Fruit fly (Drosophila melanogaster): Measurements from ENCODE around the gene Gapvd1.
A peak's percentile ranks its signal among the peaks of the same experiment; 100 is the strongest.

Gene Gapvd1

DNA sequence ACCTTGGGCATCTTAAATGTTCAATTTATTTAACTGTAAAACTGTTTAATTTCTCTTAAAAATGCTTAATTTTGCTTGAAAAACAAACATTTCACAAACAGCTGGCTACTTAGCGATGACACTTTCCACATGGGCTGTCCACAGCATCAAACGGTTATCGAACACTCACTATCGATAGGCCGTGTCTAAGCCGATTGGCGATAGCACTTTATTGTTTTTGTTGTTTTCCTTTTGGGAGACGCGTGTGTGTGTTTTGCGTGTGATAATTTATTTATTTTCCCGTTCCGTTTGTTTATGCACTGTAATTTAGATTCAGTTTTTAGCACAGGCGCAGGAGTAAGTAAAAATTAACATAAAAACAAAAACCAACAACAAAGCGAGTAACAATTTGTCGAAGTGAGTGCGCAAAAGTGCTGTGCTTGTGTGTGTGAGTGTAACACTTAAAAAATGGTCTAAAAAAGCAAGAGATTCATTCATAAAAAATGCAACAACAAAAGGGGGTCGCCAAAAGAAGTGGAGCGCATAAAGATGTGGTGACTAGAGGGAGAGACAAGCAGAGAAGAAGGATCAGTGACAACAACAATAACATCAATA is at the start of gene Gapvd1:
Gapvd1 (plus strand) TSS at position 211 of the 594 bp plus-strand sequence.
- TF ChIP-seq br (GFP tag; optimal IDR thresholded peaks at IDR 0.05) (peak; percentile 3), h (GFP tag; optimal IDR thresholded peaks at IDR 0.05) (peak; percentile 26), Hnf4 (GFP tag; optimal IDR thresholded peaks at IDR 0.05) (peak; percentile 55), dmrt93B (GFP tag; optimal IDR thresholded peaks at IDR 0.05) (no peak), Jra (GFP tag; optimal IDR thresholded peaks at IDR 0.05) (peak; percentile 26), Dif (GFP tag; optimal IDR thresholded peaks at IDR 0.05; ENCODE audit: partially characterized antibody) (no peak), fru (GFP tag; optimal IDR thresholded peaks at IDR 0.05) (peak; percentile 8), CG9705 (GFP tag; optimal IDR thresholded peaks at IDR 0.05) (no peak), Dfd (GFP tag; optimal IDR thresholded peaks at IDR 0.05) (no peak)

DNA sequence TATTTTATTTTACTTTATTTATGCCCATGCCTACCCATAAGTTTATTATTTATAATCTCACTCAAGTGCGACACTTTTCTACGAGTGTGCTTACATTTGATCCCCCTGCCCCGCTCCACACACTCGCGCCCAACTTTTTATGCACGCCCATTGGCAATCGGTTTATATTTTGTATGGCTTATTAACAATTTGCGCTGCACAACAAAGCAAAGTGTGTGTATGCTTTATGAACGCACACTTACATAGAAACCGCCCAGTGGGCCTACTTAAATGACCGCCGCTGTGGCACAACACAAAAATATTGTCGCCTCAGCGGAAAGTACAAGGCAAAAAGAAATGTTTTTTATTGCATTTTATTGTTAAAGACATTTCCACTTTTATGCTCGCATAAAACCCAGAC is 41.6 kb upstream of the Gapvd1 start:
- TF ChIP-seq rgr (GFP tag; optimal IDR thresholded peaks at IDR 0.05) (no peak), Mio (GFP tag; optimal IDR thresholded peaks at IDR 0.05) (no peak), Rel (GFP tag; optimal IDR thresholded peaks at IDR 0.05) (no peak), Rel (tag; optimal IDR thresholded peaks at IDR 0.05) (no peak), woc (GFP tag; optimal IDR thresholded peaks at IDR 0.05) (no peak), lola (GFP tag; optimal IDR thresholded peaks at IDR 0.05) (no peak), Jra (GFP tag; optimal IDR thresholded peaks at IDR 0.05) (no peak), Dif (GFP tag; optimal IDR thresholded peaks at IDR 0.05; ENCODE audit: partially characterized antibody) (no peak), Hr83 (GFP tag; optimal IDR thresholded peaks at IDR 0.05; ENCODE audit: poor library complexity, severe bottlenecking) (no peak), h (GFP tag; optimal IDR thresholded peaks at IDR 0.05) (no peak), fru (GFP tag; optimal IDR thresholded peaks at IDR 0.05) (no peak), br (GFP tag; optimal IDR thresholded peaks at IDR 0.05) (no peak), ey (GFP tag; optimal IDR thresholded peaks at IDR 0.05) (no peak), sv (GFP tag; optimal IDR thresholded peaks at IDR 0.05) (no peak), Sp1 (GFP tag; optimal IDR thresholded peaks at IDR 0.05) (no peak), psq (GFP tag; optimal IDR thresholded peaks at IDR 0.05) (no peak)

DNA sequence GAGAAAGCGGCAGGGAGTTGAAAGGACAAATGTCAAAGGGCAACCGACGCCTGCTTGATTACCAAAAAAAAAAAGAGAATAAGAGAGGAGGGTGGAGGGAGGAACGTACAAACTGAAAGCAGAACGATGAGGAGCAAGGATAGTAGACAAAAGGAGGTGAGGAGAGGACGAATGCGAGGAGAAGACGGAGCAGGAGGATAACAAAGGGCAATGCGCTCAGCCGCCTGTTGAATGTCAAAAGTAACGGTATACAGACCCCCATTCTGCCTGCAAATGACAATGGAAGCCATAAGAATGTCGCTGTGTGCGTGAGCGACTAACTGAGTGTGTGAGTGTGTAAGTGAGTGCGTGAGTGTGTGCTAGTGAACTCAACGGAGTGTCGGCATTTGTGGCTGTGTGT is 40.2 kb upstream of the Gapvd1 start:
- no peak for TF ChIP-seq CG32264 (GFP tag; optimal IDR thresholded peaks at IDR 0.05)
- no peak for TF ChIP-seq jim (GFP tag; optimal IDR thresholded peaks at IDR 0.05)
- TF ChIP-seq br (GFP tag; optimal IDR thresholded peaks at IDR 0.05): no peak
- no peak for TF ChIP-seq woc (GFP tag; optimal IDR thresholded peaks at IDR 0.05)
- no peak for TF ChIP-seq N (GFP tag; optimal IDR thresholded peaks at IDR 0.05)
- TF ChIP-seq Dif (GFP tag; optimal IDR thresholded peaks at IDR 0.05; ENCODE audit: partially characterized antibody): no peak
- no peak for TF ChIP-seq Myc (optimal IDR thresholded peaks at IDR 0.05)
- no peak for TF ChIP-seq pan (optimal IDR thresholded peaks at IDR 0.05)
- TF ChIP-seq CrebA (GFP tag; optimal IDR thresholded peaks at IDR 0.05; ENCODE audit: borderline replicate concordance): no peak

DNA sequence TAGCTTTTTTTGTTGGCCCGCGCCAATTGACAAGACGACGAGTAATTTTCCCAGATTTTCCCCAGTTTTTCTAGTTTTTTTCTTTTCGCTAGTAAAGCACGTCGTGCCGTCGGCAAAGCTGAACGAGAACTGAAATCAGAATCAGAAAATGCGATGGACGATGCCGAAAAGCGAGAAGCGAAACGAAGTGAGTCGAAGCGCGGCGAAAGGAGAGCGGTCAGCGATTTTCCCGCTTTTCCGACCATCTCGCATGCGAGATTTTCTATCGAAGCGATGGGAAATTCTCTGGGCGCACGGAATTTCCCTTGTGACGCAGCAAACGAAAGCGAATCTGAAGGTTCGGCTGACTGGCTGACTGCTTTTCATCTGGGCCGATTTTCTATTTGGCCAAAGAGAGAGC is 31.6 kb upstream of the Gapvd1 start:
- TF ChIP-seq brk (GFP tag; optimal IDR thresholded peaks at IDR 0.05) (no peak), Dif (GFP tag; optimal IDR thresholded peaks at IDR 0.05; ENCODE audit: partially characterized antibody) (no peak), N (GFP tag; optimal IDR thresholded peaks at IDR 0.05) (no peak), dmrt93B (GFP tag; optimal IDR thresholded peaks at IDR 0.05) (no peak), tai (GFP tag; optimal IDR thresholded peaks at IDR 0.05) (no peak), CG32264 (GFP tag; optimal IDR thresholded peaks at IDR 0.05) (no peak), CG9705 (GFP tag; optimal IDR thresholded peaks at IDR 0.05) (no peak), pan (optimal IDR thresholded peaks at IDR 0.05) (no peak), lola (GFP tag; optimal IDR thresholded peaks at IDR 0.05) (no peak), OdsH (GFP tag; optimal IDR thresholded peaks at IDR 0.05) (no peak), h (GFP tag; optimal IDR thresholded peaks at IDR 0.05) (no peak), Sp1 (GFP tag; optimal IDR thresholded peaks at IDR 0.05) (no peak), Dfd (GFP tag; optimal IDR thresholded peaks at IDR 0.05) (no peak), CrebA (GFP tag; optimal IDR thresholded peaks at IDR 0.05; ENCODE audit: borderline replicate concordance) (no peak)

DNA sequence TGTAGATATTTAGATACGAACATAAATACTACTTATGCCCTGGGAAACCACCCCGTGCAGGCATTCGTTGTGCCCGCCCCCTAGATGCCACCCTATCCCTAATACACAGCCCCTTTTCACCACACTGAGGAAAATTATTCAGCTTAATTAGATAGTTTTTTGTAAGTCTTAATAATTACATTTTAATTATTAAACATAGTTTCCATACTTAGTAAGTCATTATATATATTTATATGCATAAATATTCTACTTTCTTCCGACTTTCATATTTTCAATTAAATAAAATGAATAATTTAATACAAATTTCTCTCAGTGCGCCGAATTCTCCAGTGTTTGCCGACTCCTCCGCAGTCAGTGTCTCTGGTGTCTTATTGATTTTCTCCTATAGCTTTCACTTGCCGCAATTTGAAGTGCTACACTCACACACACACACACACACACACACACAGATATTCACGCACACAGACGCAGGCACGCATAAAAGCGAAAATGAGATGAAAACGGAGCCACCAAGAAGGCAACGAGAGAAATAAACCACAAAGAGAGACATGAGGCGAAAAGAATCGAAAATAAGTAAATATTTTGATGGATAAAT is 29.7 kb upstream of the Gapvd1 start:
- peak; percentile 52 for TF ChIP-seq Dfd (GFP tag; optimal IDR thresholded peaks at IDR 0.05)
- no peak for TF ChIP-seq psq (GFP tag; optimal IDR thresholded peaks at IDR 0.05)

DNA sequence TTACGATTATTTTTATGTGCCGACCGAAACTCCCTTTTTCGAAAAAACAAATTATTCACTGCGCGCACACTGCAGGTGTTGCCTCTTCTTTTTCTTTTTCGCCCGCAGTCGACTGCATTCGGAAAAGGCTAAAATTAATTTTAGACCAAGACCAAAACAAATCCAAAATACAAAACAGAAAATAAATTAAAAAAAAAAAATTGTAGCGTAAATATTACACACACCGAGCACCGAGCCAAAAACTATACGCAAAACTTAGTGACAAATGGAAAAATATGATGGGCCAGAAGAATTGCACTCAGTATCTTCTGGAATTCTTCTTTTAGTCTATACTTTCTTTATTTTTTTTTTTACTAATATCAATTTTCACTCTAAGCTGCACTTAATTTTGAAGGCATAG is 22.5 kb upstream of the Gapvd1 start, which contains the start of gene CG44422:
CG44422 (minus strand) TSS at position 101 of the 400 bp plus-strand sequence.
- TF ChIP-seq pan (optimal IDR thresholded peaks at IDR 0.05) (no peak), Sp1 (GFP tag; optimal IDR thresholded peaks at IDR 0.05) (no peak), CG32264 (GFP tag; optimal IDR thresholded peaks at IDR 0.05) (no peak), Hnf4 (GFP tag; optimal IDR thresholded peaks at IDR 0.05) (no peak), Hr83 (GFP tag; optimal IDR thresholded peaks at IDR 0.05; ENCODE audit: poor library complexity, severe bottlenecking) (no peak), woc (GFP tag; optimal IDR thresholded peaks at IDR 0.05) (no peak), Hr78 (GFP tag; optimal IDR thresholded peaks at IDR 0.05) (no peak), Vsx2 (GFP tag; optimal IDR thresholded peaks at IDR 0.05; ENCODE audit: partially characterized antibody) (no peak), tai (GFP tag; optimal IDR thresholded peaks at IDR 0.05) (no peak), sv (GFP tag; optimal IDR thresholded peaks at IDR 0.05) (no peak), ey (GFP tag; optimal IDR thresholded peaks at IDR 0.05) (no peak), Dfd (GFP tag; optimal IDR thresholded peaks at IDR 0.05) (no peak), Mio (GFP tag; optimal IDR thresholded peaks at IDR 0.05) (no peak), sage (GFP tag; optimal IDR thresholded peaks at IDR 0.05) (no peak), dsf (GFP tag; optimal IDR thresholded peaks at IDR 0.05; ENCODE audit: borderline replicate concordance) (no peak), fru (GFP tag; optimal IDR thresholded peaks at IDR 0.05) (no peak), psq (GFP tag; optimal IDR thresholded peaks at IDR 0.05) (no peak), usp (GFP tag; optimal IDR thresholded peaks at IDR 0.05) (no peak)

Data from whole organism, wandering third instar larva.